Worm (Caenorhabditis elegans): ENCODE data around the gene F55A4.7.

Gene F55A4.7

DNA sequence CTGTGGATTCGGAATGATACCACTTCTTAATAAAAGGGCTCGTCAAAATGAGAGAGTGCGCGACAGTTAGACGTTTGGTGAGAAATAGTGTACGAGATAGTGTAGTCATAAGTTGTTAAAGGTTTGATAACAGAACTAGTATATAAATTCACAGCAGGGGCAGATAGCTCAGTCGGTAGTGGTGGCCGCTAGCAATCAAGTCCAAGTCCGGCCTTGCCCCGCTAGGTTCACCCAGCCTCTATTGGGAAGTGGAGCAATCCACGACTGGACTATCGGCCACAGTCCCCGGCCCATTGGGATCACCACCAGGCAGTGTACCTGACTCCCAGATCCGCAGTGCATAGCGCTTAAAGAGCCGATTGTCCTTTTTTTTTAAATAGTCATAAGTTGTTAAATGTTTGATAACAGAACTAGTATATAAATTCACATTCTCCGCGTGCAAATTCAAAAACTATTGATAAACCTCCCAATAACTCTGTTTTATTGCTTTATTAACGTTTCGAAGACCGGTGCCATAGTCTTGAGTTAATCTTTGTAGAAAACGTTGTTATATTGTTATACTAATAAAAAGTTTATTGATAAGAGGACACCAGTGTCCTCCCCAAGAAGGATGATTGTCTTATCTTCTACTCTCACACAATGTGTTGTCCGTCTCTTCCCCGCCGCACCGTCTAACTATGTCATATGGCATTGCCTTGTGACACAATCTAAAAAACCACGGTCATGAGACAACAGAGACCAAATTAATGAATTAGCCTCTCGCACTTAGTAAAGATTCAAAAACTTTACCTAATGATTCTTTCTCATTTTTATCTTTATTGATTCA is 27.4 kb downstream of the F55A4.7 start:
- TF ChIP-seq scrt-1 (GFP tag; IDR thresholded peaks at IDR 0.05) (no peak), flt-1 (GFP tag; IDR thresholded peaks at IDR 0.05) (no peak), hmg-4 (GFP tag; optimal IDR thresholded peaks at IDR 0.05) (peak; percentile 14)

DNA sequence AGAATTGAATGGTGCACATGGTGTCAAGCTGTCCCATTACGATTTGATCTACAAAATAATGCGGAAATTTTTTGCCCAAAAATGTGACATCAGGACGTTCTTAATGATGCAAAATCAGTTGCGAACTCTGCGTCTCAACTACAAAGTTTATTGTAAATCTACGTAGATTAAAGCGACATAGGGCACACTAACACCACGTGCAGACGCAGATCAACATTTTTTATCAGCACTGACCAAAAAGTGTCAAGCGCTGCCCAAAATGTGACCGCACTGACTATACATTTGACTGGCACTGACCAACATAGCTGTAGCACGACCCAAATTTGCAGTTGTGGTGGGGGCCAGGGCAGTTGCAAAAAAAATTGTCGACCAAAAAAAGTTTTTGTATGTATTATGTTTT is 28.7 kb downstream of the F55A4.7 start:
- TF ChIP-seq tra-4 (tag; optimal IDR thresholded peaks at IDR 0.05) (no peak), pes-1 (GFP tag; IDR thresholded peaks at IDR 0.05) (no peak), scrt-1 (GFP tag; IDR thresholded peaks at IDR 0.05) (no peak), tbx-37 (GFP tag; conservative IDR thresholded peaks at IDR 0.05) (no peak), B0310.2 (tag; optimal IDR thresholded peaks at IDR 0.05) (no peak)

DNA sequence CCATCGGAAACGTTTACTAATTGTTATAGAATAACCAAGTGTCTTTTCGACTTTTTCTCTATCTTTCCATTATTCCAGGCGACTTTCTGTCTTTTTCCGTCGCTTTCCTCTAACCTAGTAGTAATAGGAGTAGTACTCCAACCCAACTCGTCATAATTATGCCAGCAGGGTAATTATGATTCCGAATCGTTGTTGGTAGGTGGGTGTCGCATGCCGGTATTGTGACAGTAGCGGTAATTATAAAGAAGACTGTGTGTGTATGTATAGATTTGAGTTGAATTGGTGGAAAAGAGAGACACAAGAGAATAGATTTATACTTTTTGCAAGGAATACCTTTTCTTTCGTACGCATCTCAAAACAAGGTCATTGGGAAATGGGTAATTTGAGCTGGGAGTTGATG is 33.2 kb downstream of the F55A4.7 start:
- no peak for TF ChIP-seq tbx-11 (GFP tag; IDR thresholded peaks at IDR 0.05)
- TF ChIP-seq F13C5.2 (tag; optimal IDR thresholded peaks at IDR 0.05), result no peak
- TF ChIP-seq flt-1 (GFP tag; IDR thresholded peaks at IDR 0.05), result no peak
- no peak for TF ChIP-seq hmbx-1 (tag; optimal IDR thresholded peaks at IDR 0.05)
- no peak for TF ChIP-seq scrt-1 (GFP tag; IDR thresholded peaks at IDR 0.05)
- TF ChIP-seq hmg-4 (GFP tag; optimal IDR thresholded peaks at IDR 0.05), result no peak
- TF ChIP-seq pes-1 (GFP tag; IDR thresholded peaks at IDR 0.05), result no peak
- no peak for TF ChIP-seq ceh-36 (tag; optimal IDR thresholded peaks at IDR 0.05)
- TF ChIP-seq B0310.2 (tag; optimal IDR thresholded peaks at IDR 0.05), result no peak
- TF ChIP-seq ets-7 (tag; optimal IDR thresholded peaks at IDR 0.05), result no peak
- no peak for TF ChIP-seq hnd-1 (tag; optimal IDR thresholded peaks at IDR 0.05)
- no peak for TF ChIP-seq ama-1 (optimal IDR thresholded peaks at IDR 0.05)
- no peak for TF ChIP-seq sea-1 (GFP tag; conservative IDR thresholded peaks at IDR 0.05)
- no peak for TF ChIP-seq ceh-13 (GFP tag; optimal IDR thresholded peaks at IDR 0.05)

DNA sequence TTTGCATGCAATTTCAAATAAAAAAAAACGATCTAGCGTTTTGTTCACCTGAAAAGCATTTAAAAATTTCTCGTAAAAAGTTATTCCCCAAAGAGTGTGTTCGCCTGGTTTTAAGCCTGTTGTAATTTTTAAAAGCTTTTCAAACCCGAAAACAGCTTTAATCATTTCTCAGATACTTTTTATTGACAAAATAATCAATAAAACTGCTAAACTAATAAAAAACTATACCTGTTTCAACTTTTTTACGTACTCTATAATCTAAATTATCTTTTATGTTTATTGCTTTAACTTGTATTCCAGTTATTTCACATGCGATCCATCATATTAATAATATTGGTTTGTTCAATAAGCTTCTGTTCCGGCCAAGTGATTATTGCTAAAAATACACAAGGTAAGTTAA is 34.2 kb downstream of the F55A4.7 start, which contains the start of gene cutl-21:
Gene cutl-21, plus strand, starts transcription at position 301 of the 400 bp plus-strand sequence.
- TF ChIP-seq aly-1 (tag; optimal IDR thresholded peaks at IDR 0.05) (no peak), ama-1 (optimal IDR thresholded peaks at IDR 0.05) (no peak), scrt-1 (GFP tag; IDR thresholded peaks at IDR 0.05) (no peak), hnd-1 (tag; optimal IDR thresholded peaks at IDR 0.05) (no peak), hmg-4 (GFP tag; optimal IDR thresholded peaks at IDR 0.05) (no peak), ets-7 (tag; optimal IDR thresholded peaks at IDR 0.05) (no peak), tra-4 (tag; optimal IDR thresholded peaks at IDR 0.05) (no peak), flt-1 (GFP tag; IDR thresholded peaks at IDR 0.05) (no peak), tbx-37 (GFP tag; conservative IDR thresholded peaks at IDR 0.05) (no peak)

DNA sequence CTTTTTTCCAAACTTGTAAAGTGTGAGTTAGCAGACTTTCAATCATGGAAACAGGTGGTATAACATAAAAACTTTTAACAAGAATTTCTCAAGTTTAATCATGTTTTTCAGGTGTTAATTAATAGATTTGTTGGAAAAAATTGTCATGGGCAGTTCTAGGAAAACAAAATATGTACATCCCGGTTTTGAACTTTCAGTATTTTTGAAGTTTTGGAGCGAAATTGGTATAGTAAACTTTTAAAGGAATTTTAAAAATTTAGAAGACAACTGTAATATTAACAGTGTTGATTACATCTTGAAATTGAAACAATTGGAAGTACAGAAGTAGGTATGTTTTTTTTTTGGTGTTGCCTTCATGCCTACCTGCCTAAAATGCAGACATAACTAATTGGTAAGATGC is 43.6 kb downstream of the F55A4.7 start:
- TF ChIP-seq tbx-37 (GFP tag; conservative IDR thresholded peaks at IDR 0.05) (no peak), hnd-1 (tag; optimal IDR thresholded peaks at IDR 0.05) (no peak), F13C5.2 (tag; optimal IDR thresholded peaks at IDR 0.05) (no peak), tbx-11 (GFP tag; IDR thresholded peaks at IDR 0.05) (no peak), ets-7 (tag; optimal IDR thresholded peaks at IDR 0.05) (no peak), B0310.2 (tag; optimal IDR thresholded peaks at IDR 0.05) (no peak), tra-4 (tag; optimal IDR thresholded peaks at IDR 0.05) (no peak), flt-1 (GFP tag; IDR thresholded peaks at IDR 0.05) (no peak), aly-1 (tag; optimal IDR thresholded peaks at IDR 0.05) (no peak), ama-1 (optimal IDR thresholded peaks at IDR 0.05) (no peak), hmg-4 (GFP tag; optimal IDR thresholded peaks at IDR 0.05) (no peak), hmbx-1 (tag; optimal IDR thresholded peaks at IDR 0.05) (no peak), ceh-36 (tag; optimal IDR thresholded peaks at IDR 0.05) (no peak), pes-1 (GFP tag; IDR thresholded peaks at IDR 0.05) (no peak)

DNA sequence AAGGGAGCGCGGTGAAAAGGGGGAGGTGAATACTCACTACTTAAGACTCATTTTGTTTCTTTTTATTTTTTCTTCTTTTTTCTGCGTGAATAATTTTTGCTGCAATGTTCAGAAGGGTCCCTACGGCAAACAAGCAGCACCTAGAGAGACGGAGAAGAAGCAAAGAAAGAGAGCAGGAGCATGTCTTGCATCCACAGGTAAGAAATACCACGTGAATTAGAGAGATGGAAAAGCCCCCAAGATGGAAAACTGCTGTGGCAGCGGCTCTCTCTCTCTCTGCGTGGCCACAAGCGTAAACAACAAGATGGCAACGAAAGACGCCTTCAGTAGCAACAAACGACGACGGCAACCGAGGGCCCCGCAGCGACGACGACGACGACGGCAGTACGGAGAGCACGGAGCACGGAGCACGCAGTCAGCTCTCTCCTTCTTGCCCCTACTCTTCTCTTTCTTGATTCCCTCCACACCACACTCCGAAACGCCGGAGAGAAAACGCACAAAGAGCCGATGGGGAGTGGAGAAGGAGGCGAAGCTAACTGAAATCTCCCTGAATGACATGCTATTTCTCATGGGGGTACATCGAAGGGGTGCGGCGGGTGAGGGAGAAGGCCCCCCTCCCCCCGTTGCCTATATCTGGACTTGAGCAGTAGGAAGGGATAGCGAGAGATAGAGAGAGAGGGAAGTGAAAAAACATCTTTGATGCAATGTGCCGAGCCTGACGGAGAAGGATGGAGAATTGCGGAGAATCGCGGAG is 45.4 kb downstream of the F55A4.7 start:
- no peak for TF ChIP-seq hmbx-1 (tag; optimal IDR thresholded peaks at IDR 0.05)
- TF ChIP-seq pes-1 (GFP tag; IDR thresholded peaks at IDR 0.05), result no peak
- TF ChIP-seq aly-1 (tag; optimal IDR thresholded peaks at IDR 0.05), result peak; percentile 74
- TF ChIP-seq ceh-13 (GFP tag; optimal IDR thresholded peaks at IDR 0.05), result no peak
- peak; percentile 63 for TF ChIP-seq F13C5.2 (tag; optimal IDR thresholded peaks at IDR 0.05)
- no peak for TF ChIP-seq B0310.2 (tag; optimal IDR thresholded peaks at IDR 0.05)
- peak; percentile 51 for TF ChIP-seq hmg-4 (GFP tag; optimal IDR thresholded peaks at IDR 0.05)

DNA sequence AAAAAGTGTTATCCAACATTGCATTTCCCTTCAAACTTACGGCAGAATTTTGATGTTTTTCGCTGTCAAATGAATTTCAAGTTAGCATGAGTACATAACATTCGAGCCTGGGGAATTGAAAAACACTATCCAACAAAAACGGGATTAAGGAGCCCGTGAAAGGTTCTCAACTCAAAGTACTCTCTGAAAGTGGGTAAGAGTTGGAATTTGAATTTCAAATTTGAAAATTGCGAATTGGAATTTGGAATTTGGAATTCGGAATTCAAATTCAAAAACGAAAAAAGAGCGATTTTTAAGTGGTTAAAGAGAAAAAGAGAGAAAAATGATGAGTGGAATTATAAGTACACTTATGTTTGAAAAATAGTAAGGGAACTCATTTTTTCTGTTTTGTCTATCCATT is 47.0 kb downstream of the F55A4.7 start, which contains the start of the genes C09E10.3 and dgk-1:
Gene C09E10.3, minus strand, starts transcription at position 101 of the 400 bp plus-strand sequence.
Gene dgk-1, minus strand, starts transcription at position 183 of the 400 bp plus-strand sequence.
- no peak for TF ChIP-seq hmbx-1 (tag; optimal IDR thresholded peaks at IDR 0.05)
- no peak for TF ChIP-seq ets-7 (tag; optimal IDR thresholded peaks at IDR 0.05)
- no peak for TF ChIP-seq hmg-4 (GFP tag; optimal IDR thresholded peaks at IDR 0.05)
- no peak for TF ChIP-seq ceh-13 (GFP tag; optimal IDR thresholded peaks at IDR 0.05)
- TF ChIP-seq B0310.2 (tag; optimal IDR thresholded peaks at IDR 0.05), result no peak
- TF ChIP-seq tbx-11 (GFP tag; IDR thresholded peaks at IDR 0.05), result no peak
- TF ChIP-seq sea-1 (GFP tag; conservative IDR thresholded peaks at IDR 0.05), result no peak
- no peak for TF ChIP-seq F13C5.2 (tag; optimal IDR thresholded peaks at IDR 0.05)
- TF ChIP-seq aly-1 (tag; optimal IDR thresholded peaks at IDR 0.05), result no peak
- TF ChIP-seq tbx-37 (GFP tag; conservative IDR thresholded peaks at IDR 0.05), result no peak
- no peak for TF ChIP-seq ceh-36 (tag; optimal IDR thresholded peaks at IDR 0.05)
- TF ChIP-seq tra-4 (tag; optimal IDR thresholded peaks at IDR 0.05), result no peak
- no peak for TF ChIP-seq pes-1 (GFP tag; IDR thresholded peaks at IDR 0.05)
- no peak for TF ChIP-seq hnd-1 (tag; optimal IDR thresholded peaks at IDR 0.05)
- TF ChIP-seq ama-1 (optimal IDR thresholded peaks at IDR 0.05), result no peak
- no peak for TF ChIP-seq scrt-1 (GFP tag; IDR thresholded peaks at IDR 0.05)
- TF ChIP-seq flt-1 (GFP tag; IDR thresholded peaks at IDR 0.05), result no peak
